Worm (Caenorhabditis elegans): ENCODE results near the gene F10D7.10.

The F10D7.10 gene

ce11 chrX:17373955-17374354 is 5.6 kb downstream of the F10D7.10 start:
- TF ChIP-seq nhr-23 (tag; optimal IDR thresholded peaks at IDR 0.05) = peak; percentile 75
- TF ChIP-seq hmg-11 (tag; optimal IDR thresholded peaks at IDR 0.05) = no peak

DNA sequence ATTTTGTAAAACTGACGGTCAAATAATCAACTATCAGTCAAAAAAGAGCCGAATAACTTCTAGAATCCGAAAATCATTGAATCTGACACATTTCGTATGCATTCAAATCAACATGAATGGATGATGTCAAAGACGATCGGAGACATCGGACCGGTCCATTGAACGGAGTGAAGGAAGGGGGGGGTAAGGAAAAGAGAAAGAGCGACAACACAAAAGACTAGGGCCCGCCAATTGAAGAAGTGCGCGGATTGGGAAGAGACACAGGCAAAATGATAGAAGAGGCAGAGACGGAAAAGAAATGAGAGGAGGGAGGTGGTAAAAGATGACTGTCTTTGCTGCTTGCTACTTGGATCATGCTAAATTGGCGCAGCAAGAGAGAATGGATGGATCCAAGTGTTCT is 10.1 kb downstream of the F10D7.10 start:
- TF ChIP-seq ZK546.5 (tag; optimal IDR thresholded peaks at IDR 0.05) (no peak), fkh-10 (GFP tag; optimal IDR thresholded peaks at IDR 0.05) (no peak), nhr-43 (tag; optimal IDR thresholded peaks at IDR 0.05; ENCODE audit: poor library complexity, severe bottlenecking) (peak; percentile 3), zag-1 (tag; optimal IDR thresholded peaks at IDR 0.05) (no peak), ztf-4 (tag; optimal IDR thresholded peaks at IDR 0.05) (no peak), daf-12 (tag; optimal IDR thresholded peaks at IDR 0.05) (no peak), nhr-25 (tag; optimal IDR thresholded peaks at IDR 0.05) (peak; percentile 43), snpc-4 (tag; optimal IDR thresholded peaks at IDR 0.05) (peak; percentile 2), nhr-11 (tag; optimal IDR thresholded peaks at IDR 0.05) (no peak), unc-39 (tag; optimal IDR thresholded peaks at IDR 0.05) (no peak), egl-5 (tag; optimal IDR thresholded peaks at IDR 0.05) (no peak), ceh-28 (tag; optimal IDR thresholded peaks at IDR 0.05) (no peak), lin-39 (tag; optimal IDR thresholded peaks at IDR 0.05) (no peak), ztf-11 (tag; optimal IDR thresholded peaks at IDR 0.05) (no peak), pqm-1 (tag; optimal IDR thresholded peaks at IDR 0.05) (no peak), ceh-9 (tag; optimal IDR thresholded peaks at IDR 0.05) (no peak), eor-1 (tag; optimal IDR thresholded peaks at IDR 0.05) (no peak), hmg-11 (tag; optimal IDR thresholded peaks at IDR 0.05) (peak; percentile 51), ceh-82 (tag; optimal IDR thresholded peaks at IDR 0.05) (no peak), nhr-23 (tag; optimal IDR thresholded peaks at IDR 0.05) (peak; percentile 35), jun-1 (tag; optimal IDR thresholded peaks at IDR 0.05) (no peak), skn-1 (tag; optimal IDR thresholded peaks at IDR 0.05) (no peak), nhr-76 (tag; optimal IDR thresholded peaks at IDR 0.05) (no peak), nhr-77 (tag; optimal IDR thresholded peaks at IDR 0.05) (no peak), pha-4 (tag; optimal IDR thresholded peaks at IDR 0.05) (peak; percentile 30), mdl-1 (tag; optimal IDR thresholded peaks at IDR 0.05) (no peak), elt-2 (tag; optimal IDR thresholded peaks at IDR 0.05) (no peak), ceh-16 (tag; optimal IDR thresholded peaks at IDR 0.05) (no peak), lin-15B (tag; optimal IDR thresholded peaks at IDR 0.05) (no peak), nhr-67 (tag; optimal IDR thresholded peaks at IDR 0.05) (no peak), nhr-28 (tag; optimal IDR thresholded peaks at IDR 0.05) (no peak), elt-3 (tag; optimal IDR thresholded peaks at IDR 0.05) (no peak), sea-2 (GFP tag; optimal IDR thresholded peaks at IDR 0.05) (no peak), unc-62 (GFP tag; optimal IDR thresholded peaks at IDR 0.05) (no peak), tbx-2 (tag; optimal IDR thresholded peaks at IDR 0.05) (no peak), nfya-1 (tag; optimal IDR thresholded peaks at IDR 0.05; ENCODE audit: insufficient read depth) (peak; percentile 44)

- peak; percentile 72 for TF ChIP-seq pha-4 (tag; optimal IDR thresholded peaks at IDR 0.05)
- TF ChIP-seq elt-2 (tag; optimal IDR thresholded peaks at IDR 0.05) = no peak
Measured at ce11 chrX:17368542-17368941, 11.0 kb downstream of the F10D7.10 start, which contains the start of gene mfsd-10. mfsd-10 (minus strand) TSS chrX:17368642.

ce11 chrX:17363491-17363890 is 16.1 kb downstream of the F10D7.10 start:
- TF ChIP-seq ceh-9 (tag; optimal IDR thresholded peaks at IDR 0.05) (no peak), fos-1 (tag; optimal IDR thresholded peaks at IDR 0.05) (no peak), elt-1 (tag; optimal IDR thresholded peaks at IDR 0.05) (no peak), nhr-12 (tag; optimal IDR thresholded peaks at IDR 0.05) (no peak), lin-15B (tag; optimal IDR thresholded peaks at IDR 0.05) (no peak), aly-2 (tag; optimal IDR thresholded peaks at IDR 0.05) (no peak), eor-1 (tag; optimal IDR thresholded peaks at IDR 0.05) (no peak), lsy-12 (tag; optimal IDR thresholded peaks at IDR 0.05) (no peak), nhr-25 (tag; optimal IDR thresholded peaks at IDR 0.05) (no peak), egl-27 (tag; optimal IDR thresholded peaks at IDR 0.05) (no peak), mml-1 (tag; optimal IDR thresholded peaks at IDR 0.05) (no peak), nhr-67 (tag; optimal IDR thresholded peaks at IDR 0.05) (no peak), hmg-11 (tag; optimal IDR thresholded peaks at IDR 0.05) (no peak)

Measured in whole organism, L3 larva.